Fruit fly (Drosophila melanogaster) whole organism, embryonic: Measurements from ENCODE around the gene Ufl1.
A peak's percentile ranks its signal among the peaks of the same experiment; 100 is the strongest.

Experiments used
- ATbp ChIP-seq: fragments of 200-800 bp; sonication (Bioruptor generic); optimal IDR thresholded peaks from 2 replicates; lab custom pipeline; 2017; ENCODE audit warnings: missing biosample characterization, mild to moderate bottlenecking, missing genetic modification characterization, missing genetic modification reagents
- Awh ChIP-seq: fragments of 200-800 bp; sonication (Bioruptor generic); IDR thresholded peaks from 2 replicates; pipeline ENCODE4, ENCODE4 v1.3.6; 2022; ENCODE audit warnings: missing biosample characterization, missing genetic modification characterization
- CG10565 ChIP-seq: fragments of 200-800 bp; sonication (Bioruptor generic); optimal IDR thresholded peaks from 3 replicates; lab custom pipeline; 2016; ENCODE audit warnings: missing biosample characterization, mild to moderate bottlenecking, missing genetic modification characterization
- CG10979 ChIP-seq: fragments of 200-800 bp; sonication (Bioruptor generic); optimal IDR thresholded peaks from 2 replicates; lab custom pipeline; 2018; ENCODE audit warnings: missing biosample characterization, mild to moderate bottlenecking, missing genetic modification characterization, moderate library complexity
- CG11093 ChIP-seq: fragments of 200-800 bp; sonication (Bioruptor generic); IDR thresholded peaks from 3 replicates; pipeline ENCODE4 v1.3.6; 2022; ENCODE audit warnings: missing biosample characterization, missing genetic modification characterization
- CG11398 ChIP-seq: fragments of 200-800 bp; sonication (Bioruptor generic); optimal IDR thresholded peaks from 2 replicates; lab custom pipeline; 2016; ENCODE audit warnings: missing biosample characterization, missing genetic modification characterization
- CG11723 ChIP-seq: fragments of 200-800 bp; sonication (Bioruptor generic); optimal IDR thresholded peaks from 2 replicates; lab custom pipeline; 2017; ENCODE audit warnings: missing biosample characterization, mild to moderate bottlenecking, missing genetic modification characterization
- CG13123 ChIP-seq: fragments of 200-800 bp; sonication (Bioruptor generic); optimal IDR thresholded peaks from 2 replicates; lab custom pipeline; 2016; ENCODE audit warnings: missing biosample characterization, missing genetic modification characterization
- CG14014 ChIP-seq: fragments of 200-800 bp; sonication (Bioruptor generic); IDR thresholded peaks from 2 replicates; pipeline ENCODE4 v1.3.6; 2022; ENCODE audit warnings: missing biosample characterization, missing genetic modification characterization
- CG14441 ChIP-seq: fragments of 200-800 bp; sonication (Bioruptor generic); IDR thresholded peaks from 2 replicates; pipeline ENCODE4 v1.3.6; 2022; ENCODE audit warnings: missing biosample characterization, missing genetic modification characterization
- CG14965 ChIP-seq: fragments of 200-800 bp; sonication (Bioruptor generic); optimal IDR thresholded peaks from 2 replicates; lab custom pipeline; 2016; ENCODE audit warnings: missing biosample characterization, missing genetic modification characterization, borderline replicate concordance
- CG17328 ChIP-seq: fragments of 200-800 bp; sonication (Bioruptor generic); IDR thresholded peaks from 2 replicates; pipeline ENCODE4 v1.3.6; 2022; ENCODE audit warnings: missing biosample characterization, missing genetic modification characterization
- CG17829 ChIP-seq: fragments of 200-800 bp; optimal IDR thresholded peaks from 2 replicates; lab custom pipeline; 2019; ENCODE audit warnings: missing biosample characterization, mild to moderate bottlenecking, missing genetic modification characterization, moderate library complexity
- CG1792 ChIP-seq: fragments of 200-800 bp; sonication (Bioruptor generic); optimal IDR thresholded peaks from 2 replicates; lab custom pipeline; 2016; ENCODE audit warnings: missing biosample characterization, missing genetic modification characterization
- CG1832 ChIP-seq: fragments of 200-800 bp; sonication (Bioruptor generic); optimal IDR thresholded peaks from 2 replicates; lab custom pipeline; 2017; ENCODE audit warnings: missing biosample characterization, mild to moderate bottlenecking, missing genetic modification characterization, inconsistent platforms
- CG2202 ChIP-seq: fragments of 200-800 bp; sonication (Bioruptor generic); optimal IDR thresholded peaks from 2 replicates; lab custom pipeline; 2018; ENCODE audit warnings: missing biosample characterization, mild to moderate bottlenecking, missing genetic modification characterization
- CG2889 ChIP-seq: fragments of 200-800 bp; sonication (Bioruptor generic); IDR thresholded peaks from 3 replicates; pipeline ENCODE4 v1.3.6; 2022; ENCODE audit warnings: missing biosample characterization, missing genetic modification characterization
- CG34422 ChIP-seq: fragments of 200-800 bp; sonication (Bioruptor generic); IDR thresholded peaks from 3 replicates; pipeline ENCODE4 v1.3.6; 2022; ENCODE audit warnings: missing biosample characterization, missing genetic modification characterization
- CG6765 ChIP-seq: fragments of 200-800 bp; sonication (Bioruptor generic); optimal IDR thresholded peaks from 3 replicates; lab custom pipeline; 2017; ENCODE audit warnings: missing biosample characterization, mild to moderate bottlenecking, missing genetic modification characterization
- CG7372 ChIP-seq: fragments of 200-800 bp; sonication (Bioruptor generic); IDR thresholded peaks from 2 replicates; pipeline ENCODE4 v1.3.6; 2022; ENCODE audit warnings: missing biosample characterization, missing genetic modification characterization
- CG7556 ChIP-seq: fragments of 200-800 bp; sonication (Bioruptor generic); optimal IDR thresholded peaks from 2 replicates; lab custom pipeline; 2017; ENCODE audit warnings: missing biosample characterization, mild to moderate bottlenecking, missing genetic modification characterization
- CG7839 ChIP-seq: fragments of 200-800 bp; sonication (Bioruptor generic); optimal IDR thresholded peaks from 3 replicates; lab custom pipeline; 2018; ENCODE audit warnings: missing biosample characterization, mild to moderate bottlenecking, missing genetic modification characterization, moderate library complexity
- CG9727 ChIP-seq: fragments of 200-800 bp; sonication (Bioruptor generic); optimal IDR thresholded peaks from 3 replicates; lab custom pipeline; 2017; ENCODE audit warnings: missing biosample characterization, mild to moderate bottlenecking, missing genetic modification characterization
- Dll ChIP-seq: fragments of 200-800 bp; sonication (Bioruptor generic); IDR thresholded peaks from 4 replicates; pipeline ENCODE4 v1.3.6; 2022; ENCODE audit warnings: missing biosample characterization, missing genetic modification characterization; ENCODE audit not compliant: partially characterized antibody
- E2f2 ChIP-seq: fragments of 200-800 bp; sonication (Bioruptor generic); IDR thresholded peaks from 2 replicates; pipeline ENCODE4 v1.3.6; 2022; ENCODE audit warnings: missing biosample characterization, missing genetic modification characterization
- ERR ChIP-seq: fragments of 200-800 bp; sonication (Bioruptor generic); optimal IDR thresholded peaks from 2 replicates; lab custom pipeline; 2016; ENCODE audit warnings: missing biosample characterization, missing genetic modification characterization
- Ets65A ChIP-seq: fragments of 200-800 bp; sonication (Bioruptor generic); peaks from one replicate; lab custom pipeline; 2016; ENCODE audit warnings: missing biosample characterization, missing genetic modification characterization
- Hmr ChIP-seq: fragments of 200-800 bp; sonication (Bioruptor generic); optimal IDR thresholded peaks from 3 replicates; lab custom pipeline; 2017; ENCODE audit warnings: mild to moderate bottlenecking, missing biosample characterization, missing genetic modification reagents, missing genetic modification characterization
- MESR4 ChIP-seq: fragments of 200-800 bp; sonication (Bioruptor generic); optimal IDR thresholded peaks from 2 replicates; lab custom pipeline; 2018; ENCODE audit warnings: missing biosample characterization, mild to moderate bottlenecking, missing genetic modification characterization, moderate library complexity
- Mrtf ChIP-seq: fragments of 200-800 bp; sonication (Bioruptor generic); IDR thresholded peaks from 3 replicates; pipeline ENCODE4 v1.3.6; 2022; ENCODE audit warnings: missing biosample characterization, missing genetic modification characterization
- Oaz ChIP-seq: fragments of 200-800 bp; sonication (Bioruptor generic); IDR thresholded peaks from 2 replicates; pipeline ENCODE4 v1.3.6; 2022; ENCODE audit warnings: missing biosample characterization, missing genetic modification characterization
- Ptx1 ChIP-seq: fragments of 200-800 bp; sonication (Bioruptor generic); IDR thresholded peaks from 2 replicates; pipeline ENCODE4 v1.3.6; 2022; ENCODE audit warnings: missing biosample characterization, missing genetic modification characterization
- Scr ChIP-seq: fragments of 200-800 bp; sonication (Bioruptor generic); IDR thresholded peaks from 2 replicates; pipeline ENCODE4 v1.3.6; 2022; ENCODE audit warnings: missing biosample characterization, missing genetic modification characterization; ENCODE audit not compliant: partially characterized antibody
- Sin3A ChIP-seq: fragments of >200 bp; optimal IDR thresholded peaks from 2 replicates; lab custom pipeline; 2018
- Sry-β ChIP-seq: fragments of 200-800 bp; sonication (Bioruptor generic); optimal IDR thresholded peaks from 2 replicates; lab custom pipeline; 2018; ENCODE audit warnings: missing biosample characterization, mild to moderate bottlenecking, missing genetic modification characterization, moderate library complexity
- ash1 ChIP-seq: fragments of 200-800 bp; sonication (Bioruptor generic); optimal IDR thresholded peaks from 2 replicates; lab custom pipeline; 2018; ENCODE audit warnings: missing biosample characterization, mild to moderate bottlenecking, missing genetic modification characterization
- ato ChIP-seq: fragments of 200-800 bp; sonication (Bioruptor generic); IDR thresholded peaks from 2 replicates; pipeline ENCODE4 v1.3.6; 2022; ENCODE audit warnings: missing biosample characterization, missing genetic modification characterization; ENCODE audit not compliant: partially characterized antibody
- bowl ChIP-seq: fragments of 200-800 bp; sonication (Bioruptor generic); IDR thresholded peaks from 2 replicates; pipeline ENCODE4 v1.3.6; 2022; ENCODE audit warnings: missing biosample characterization, missing genetic modification characterization
- br ChIP-seq: fragments of >200 bp; optimal IDR thresholded peaks from 2 replicates; lab custom pipeline; 2017
- cato ChIP-seq: fragments of 200-800 bp; sonication (Bioruptor generic); optimal IDR thresholded peaks from 2 replicates; lab custom pipeline; 2016; ENCODE audit warnings: missing biosample characterization, missing genetic modification characterization, borderline replicate concordance
- caup ChIP-seq: fragments of 200-800 bp; sonication (Bioruptor generic); optimal IDR thresholded peaks from 3 replicates; lab custom pipeline; 2017; ENCODE audit warnings: missing biosample characterization, mild to moderate bottlenecking, missing genetic modification characterization, moderate library complexity; ENCODE audit not compliant: severe bottlenecking
- ci ChIP-seq: fragments of 200-800 bp; sonication (Bioruptor generic); IDR thresholded peaks from 3 replicates; pipeline ENCODE4 v1.3.6; 2022; ENCODE audit warnings: missing biosample characterization, missing genetic modification characterization
- crol ChIP-seq: fragments of 200-800 bp; sonication (Bioruptor generic); IDR thresholded peaks from 2 replicates; pipeline ENCODE4 v1.3.6; 2022; ENCODE audit warnings: missing biosample characterization, missing genetic modification characterization
- da ChIP-seq: fragments of 200-800 bp; sonication (Bioruptor generic); optimal IDR thresholded peaks from 2 replicates; lab custom pipeline; 2016; ENCODE audit warnings: missing biosample characterization, missing genetic modification characterization
- exex ChIP-seq: fragments of 200-800 bp; sonication (Bioruptor generic); optimal IDR thresholded peaks from 4 replicates; lab custom pipeline; 2018; ENCODE audit warnings: missing biosample characterization, mild to moderate bottlenecking, missing genetic modification characterization, moderate library complexity
- fd3F ChIP-seq: fragments of 200-800 bp; sonication (Bioruptor generic); optimal IDR thresholded peaks from 2 replicates; lab custom pipeline; 2018; ENCODE audit warnings: missing biosample characterization, mild to moderate bottlenecking, missing genetic modification characterization, moderate library complexity
- gsb ChIP-seq: fragments of 200-800 bp; sonication (Bioruptor generic); IDR thresholded peaks from 2 replicates; pipeline ENCODE4 v1.3.6; 2022; ENCODE audit warnings: missing biosample characterization, missing genetic modification characterization
- ham ChIP-seq: fragments of 200-800 bp; sonication (Bioruptor generic); IDR thresholded peaks from 2 replicates; pipeline ENCODE4 v1.3.6; 2022; ENCODE audit warnings: missing biosample characterization, missing genetic modification characterization
- ind ChIP-seq: fragments of 200-800 bp; sonication (Bioruptor generic); optimal IDR thresholded peaks from 3 replicates; lab custom pipeline; 2016; ENCODE audit warnings: missing biosample characterization, missing genetic modification characterization
- sd ChIP-seq: fragments of 200-800 bp; sonication (Bioruptor generic); optimal IDR thresholded peaks from 3 replicates; lab custom pipeline; 2018; ENCODE audit warnings: missing biosample characterization, mild to moderate bottlenecking, missing genetic modification characterization, moderate library complexity
- sna ChIP-seq: fragments of 200-800 bp; sonication (Bioruptor generic); IDR thresholded peaks from 2 replicates; pipeline ENCODE4 v1.3.6; 2022; ENCODE audit warnings: missing biosample characterization, missing genetic modification characterization; ENCODE audit not compliant: partially characterized antibody
- stc ChIP-seq: fragments of 200-800 bp; sonication (Bioruptor generic); IDR thresholded peaks from 2 replicates; pipeline ENCODE4 v1.3.6; 2022; ENCODE audit warnings: missing biosample characterization, missing genetic modification characterization

Ufl1 gene

dm6 chr3R:7075712-7076183 is 1.5 kb upstream of the Ufl1 start:
- TF ChIP-seq ERR (GFP tag; lab: Kevin White, UChicago): peak; percentile 92
- TF ChIP-seq stc: no peak
- peak; percentile 73 for TF ChIP-seq fd3F (GFP tag; lab: Kevin White, UChicago)
- no peak for TF ChIP-seq CG7372
- no peak for TF ChIP-seq Awh (GFP tag; lab: Robert Waterston, UW)
- TF ChIP-seq CG7839: peak; percentile 93
- TF ChIP-seq Oaz (GFP tag; lab: Robert Waterston, UW): no peak
- TF ChIP-seq Ptx1: no peak
- peak; percentile 92 for TF ChIP-seq Hmr (GFP tag; lab: Kevin White, UChicago)
- peak; percentile 89 for TF ChIP-seq CG1792 (GFP tag; lab: Kevin White, UChicago)
- peak; percentile 92 for TF ChIP-seq CG10979 (tag; lab: Kevin White, UChicago)
- TF ChIP-seq sd (tag; lab: Kevin White, UChicago): peak; percentile 50
- no peak for TF ChIP-seq CG17328 (GFP tag; lab: Robert Waterston, UW)
- TF ChIP-seq da (GFP tag; lab: Kevin White, UChicago): peak; percentile 76
- no peak for TF ChIP-seq CG2889 (GFP tag; lab: Robert Waterston, UW)
- no peak for TF ChIP-seq Dll (GFP tag; lab: Robert Waterston, UW)
- TF ChIP-seq CG13123 (GFP tag; lab: Kevin White, UChicago): peak; percentile 75
- TF ChIP-seq E2f2: no peak
- peak; percentile 85 for TF ChIP-seq CG11723
- TF ChIP-seq CG10565 (GFP tag; lab: Kevin White, UChicago): peak; percentile 63
- TF ChIP-seq CG11093 (GFP tag; lab: Robert Waterston, UW): peak; percentile 84
- no peak for TF ChIP-seq Sin3A (lab: Kevin White, UChicago)
- TF ChIP-seq ATbp (GFP tag; lab: Kevin White, UChicago): peak; percentile 91
- TF ChIP-seq caup (GFP tag; lab: Kevin White, UChicago): peak; percentile 92
- peak; percentile 0 for TF ChIP-seq MESR4 (GFP tag; lab: Kevin White, UChicago)
- peak; percentile 19 for TF ChIP-seq Sry-β (GFP tag; lab: Kevin White, UChicago)
- TF ChIP-seq CG1832: no peak
- no peak for TF ChIP-seq CG14441 (GFP tag; lab: Robert Waterston, UW)
- no peak for TF ChIP-seq ham (GFP tag; lab: Robert Waterston, UW)
- TF ChIP-seq CG14965: peak; percentile 58
- no peak for TF ChIP-seq crol
- TF ChIP-seq Ets65A (GFP tag; lab: Kevin White, UChicago): peak; percentile 99
- no peak for TF ChIP-seq sna (GFP tag; lab: Robert Waterston, UW)
- peak; percentile 93 for TF ChIP-seq ind
- peak; percentile 92 for TF ChIP-seq CG17829 (tag; lab: Kevin White, UChicago)
- no peak for TF ChIP-seq ci (GFP tag; lab: Robert Waterston, UW)
- peak; percentile 87 for TF ChIP-seq CG7556 (GFP tag; lab: Kevin White, UChicago)
- TF ChIP-seq br (lab: Kevin White, UChicago): no peak
- no peak for TF ChIP-seq Mrtf (GFP tag; lab: Robert Waterston, UW)
- peak; percentile 92 for TF ChIP-seq CG9727
- TF ChIP-seq CG2202 (tag; lab: Kevin White, UChicago): peak; percentile 67
- TF ChIP-seq ato: no peak
- TF ChIP-seq CG34422 (GFP tag; lab: Robert Waterston, UW): no peak
- TF ChIP-seq CG14014 (GFP tag; lab: Robert Waterston, UW): no peak
- peak; percentile 68 for TF ChIP-seq ash1 (GFP tag; lab: Kevin White, UChicago)
- no peak for TF ChIP-seq gsb
- TF ChIP-seq exex: peak; percentile 76
- no peak for TF ChIP-seq Scr (GFP tag; lab: Robert Waterston, UW)
- TF ChIP-seq cato (GFP tag; lab: Kevin White, UChicago): peak; percentile 71
- peak; percentile 83 for TF ChIP-seq CG11398
- peak; percentile 73 for TF ChIP-seq CG6765 (GFP tag; lab: Kevin White, UChicago)
- TF ChIP-seq bowl (GFP tag; lab: Robert Waterston, UW): no peak
